Worm (Caenorhabditis elegans) whole organism, L2 larva: ENCODE data around the gene unc-103.

Source experiments
- F13H6.1 ChIP-seq: sonication (generic microtip); optimal IDR thresholded peaks from 2 replicates; lab custom pipeline; 2016; ENCODE audit warnings: missing genetic modification characterization, missing compliant biosample characterization
- Y55F3AM.14 ChIP-seq: fragments of 200-800 bp; sonication (Bioruptor generic); optimal IDR thresholded peaks from 2 replicates; lab custom pipeline; 2018; ENCODE audit warnings: mild to moderate bottlenecking, missing genetic modification characterization, missing compliant biosample characterization
- ZK546.5 ChIP-seq: sonication (generic microtip); optimal IDR thresholded peaks from 2 replicates; lab custom pipeline; 2017; ENCODE audit warnings: missing biosample characterization, missing genetic modification characterization
- alr-1 ChIP-seq: fragments of 150-350 bp; optimal IDR thresholded peaks from 2 replicates; lab custom pipeline; 2014; ENCODE audit warnings: missing biosample characterization, missing genetic modification characterization
- aly-2 ChIP-seq: fragments of 150-350 bp; optimal IDR thresholded peaks from 2 replicates; lab custom pipeline; 2014; ENCODE audit warnings: missing biosample characterization, missing genetic modification characterization
- ama-1 ChIP-seq: fragments of 150-350 bp; optimal IDR thresholded peaks from 2 replicates; lab custom pipeline; 2018; ENCODE audit warnings: inconsistent platforms
- blmp-1 ChIP-seq: sonication (generic microtip); optimal IDR thresholded peaks from 2 replicates; lab custom pipeline; 2017; ENCODE audit warnings: missing genetic modification characterization, mild to moderate bottlenecking, missing compliant biosample characterization, antibody characterized with exemption, moderate library complexity; ENCODE audit not compliant: insufficient read depth
- ceh-16 ChIP-seq: fragments of 150-350 bp; optimal IDR thresholded peaks from 2 replicates; lab custom pipeline; 2014; ENCODE audit warnings: missing biosample characterization, missing genetic modification characterization
- ceh-82 ChIP-seq: fragments of 150-350 bp; optimal IDR thresholded peaks from 2 replicates; lab custom pipeline; 2014; ENCODE audit warnings: missing biosample characterization, missing genetic modification characterization
- dmd-4 ChIP-seq: sonication (generic microtip); optimal IDR thresholded peaks from 2 replicates; lab custom pipeline; 2017; ENCODE audit warnings: missing biosample characterization, missing genetic modification characterization
- egl-27 ChIP-seq: sonication (generic microtip); optimal IDR thresholded peaks from 3 replicates; lab custom pipeline; 2017; ENCODE audit warnings: missing biosample characterization, missing genetic modification reagents, missing genetic modification characterization
- elt-1 ChIP-seq: fragments of 150-350 bp; optimal IDR thresholded peaks from 2 replicates; lab custom pipeline; 2014; ENCODE audit warnings: missing biosample characterization, missing genetic modification characterization
- elt-3 ChIP-seq: sonication (generic microtip); optimal IDR thresholded peaks from 2 replicates; lab custom pipeline; 2017; ENCODE audit warnings: missing biosample characterization, missing genetic modification characterization
- fos-1 ChIP-seq: fragments of 150-350 bp; optimal IDR thresholded peaks from 2 replicates; lab custom pipeline; 2014; ENCODE audit warnings: missing biosample characterization, missing genetic modification characterization
- lin-11 ChIP-seq: fragments of 150-350 bp; sonication (generic microtip); optimal IDR thresholded peaks from 2 replicates; lab custom pipeline; 2014; ENCODE audit warnings: missing biosample characterization, missing genetic modification characterization, inconsistent platforms, mixed read lengths
- lin-13 ChIP-seq: fragments of 150-350 bp; optimal IDR thresholded peaks from 2 replicates; lab custom pipeline; 2014; ENCODE audit warnings: missing biosample characterization, missing genetic modification reagents, missing genetic modification characterization
- lin-39 ChIP-seq: fragments of 150-350 bp; optimal IDR thresholded peaks from 2 replicates; lab custom pipeline; 2014; ENCODE audit warnings: missing biosample characterization, missing genetic modification reagents, missing genetic modification characterization
- lsy-2 ChIP-seq, 2 experiments: fragments of 150-350 bp in 1 of 2; sonication (generic microtip) in 1 of 2; optimal IDR thresholded peaks; 2 replicates each; lab custom pipeline; 2014 to 2017; ENCODE audit warnings: missing biosample characterization in 2 of 2, missing genetic modification characterization in 2 of 2
- mbf-1 ChIP-seq: sonication (generic microtip); optimal IDR thresholded peaks from 2 replicates; lab custom pipeline; 2017; ENCODE audit warnings: missing biosample characterization, missing genetic modification characterization
- mdl-1 ChIP-seq, 2 experiments: fragments of 150-350 bp in 1 of 2; sonication (generic microtip) in 1 of 2; optimal IDR thresholded peaks; 2 replicates each; lab custom pipeline; 2017; ENCODE audit warnings: missing biosample characterization in 2 of 2, missing genetic modification characterization in 2 of 2
- nhr-10 ChIP-seq: sonication (generic microtip); optimal IDR thresholded peaks from 2 replicates; lab custom pipeline; 2017; ENCODE audit warnings: missing biosample characterization, missing genetic modification characterization
- nhr-11 ChIP-seq: fragments of 150-350 bp; optimal IDR thresholded peaks from 2 replicates; lab custom pipeline; 2014; ENCODE audit warnings: missing biosample characterization, missing genetic modification characterization
- nhr-129 ChIP-seq: fragments of 150-350 bp; optimal IDR thresholded peaks from 2 replicates; lab custom pipeline; 2014; ENCODE audit warnings: missing biosample characterization, missing genetic modification characterization
- nhr-21 ChIP-seq: fragments of 150-350 bp; optimal IDR thresholded peaks from 2 replicates; lab custom pipeline; 2014; ENCODE audit warnings: missing biosample characterization, missing genetic modification characterization
- nhr-23 ChIP-seq: fragments of 150-350 bp; optimal IDR thresholded peaks from 2 replicates; lab custom pipeline; 2014; ENCODE audit warnings: missing biosample characterization, missing genetic modification reagents, missing genetic modification characterization
- nhr-237 ChIP-seq: fragments of 150-350 bp; optimal IDR thresholded peaks from 2 replicates; lab custom pipeline; 2014; ENCODE audit warnings: missing biosample characterization, missing genetic modification characterization
- nhr-25 ChIP-seq: fragments of 150-350 bp; sonication (generic microtip); optimal IDR thresholded peaks from 3 replicates; lab custom pipeline; 2014; ENCODE audit warnings: missing biosample characterization, missing genetic modification characterization
- nhr-6 ChIP-seq: fragments of 150-350 bp; optimal IDR thresholded peaks from 2 replicates; lab custom pipeline; 2014; ENCODE audit warnings: missing biosample characterization, missing genetic modification characterization
- nhr-77 ChIP-seq: fragments of 150-350 bp; optimal IDR thresholded peaks from 2 replicates; lab custom pipeline; 2014; ENCODE audit warnings: missing biosample characterization, missing genetic modification characterization
- peb-1 ChIP-seq: fragments of 150-350 bp; optimal IDR thresholded peaks from 2 replicates; lab custom pipeline; 2014; ENCODE audit warnings: missing biosample characterization, missing genetic modification characterization
- sem-4 ChIP-seq: fragments of 150-350 bp; optimal IDR thresholded peaks from 2 replicates; lab custom pipeline; 2014; ENCODE audit warnings: missing biosample characterization, missing genetic modification reagents, missing genetic modification characterization
- skn-1 ChIP-seq: sonication (generic microtip); optimal IDR thresholded peaks from 2 replicates; lab custom pipeline; 2017; ENCODE audit warnings: missing biosample characterization, missing genetic modification characterization
- sma-3 ChIP-seq: sonication (generic microtip); optimal IDR thresholded peaks from 2 replicates; lab custom pipeline; 2016; ENCODE audit warnings: missing genetic modification reagents, missing genetic modification characterization, missing compliant biosample characterization
- sma-9 ChIP-seq, 2 experiments: fragments of 150-350 bp in 1 of 2; sonication (generic microtip) in 1 of 2; optimal IDR thresholded peaks; 2 replicates each; lab custom pipeline; 2014 to 2016; ENCODE audit warnings: missing genetic modification characterization in 2 of 2, mild to moderate bottlenecking in 1 of 2, missing biosample characterization in 1 of 2, missing compliant biosample characterization in 1 of 2, missing genetic modification reagents in 1 of 2, moderate library complexity in 1 of 2
- snpc-4 ChIP-seq: fragments of 150-350 bp; optimal IDR thresholded peaks from 2 replicates; lab custom pipeline; 2014; ENCODE audit warnings: missing biosample characterization, missing genetic modification characterization
- unc-39 ChIP-seq: fragments of 150-350 bp; optimal IDR thresholded peaks from 2 replicates; lab custom pipeline; 2014; ENCODE audit warnings: missing biosample characterization, missing genetic modification characterization
- unc-55 ChIP-seq: fragments of 150-350 bp; sonication (generic microtip); optimal IDR thresholded peaks from 3 replicates; lab custom pipeline; 2014; ENCODE audit warnings: missing biosample characterization, missing genetic modification reagents, missing genetic modification characterization
- unc-62 ChIP-seq: fragments of 150-350 bp; optimal IDR thresholded peaks from 2 replicates; lab custom pipeline; 2014; ENCODE audit warnings: missing biosample characterization, missing genetic modification reagents, missing genetic modification characterization
- zag-1 ChIP-seq: fragments of 150-350 bp; optimal IDR thresholded peaks from 2 replicates; lab custom pipeline; 2014; ENCODE audit warnings: missing biosample characterization, missing genetic modification characterization
- ztf-1 ChIP-seq: fragments of 200-800 bp; sonication (Bioruptor generic); conservative IDR thresholded peaks from 2 replicates; pipeline ENCODE4 v1.3.6; 2022; ENCODE audit warnings: missing genetic modification characterization, missing compliant biosample characterization
- ztf-11 ChIP-seq: sonication (generic microtip); optimal IDR thresholded peaks from 2 replicates; lab custom pipeline; 2017; ENCODE audit warnings: missing biosample characterization, missing genetic modification characterization

unc-103 gene

ce11 chrIII:4131814-4132555 lies 16.8 kb downstream of the unc-103 start:
- TF ChIP-seq lsy-2 (tag; optimal IDR thresholded peaks at IDR 0.05; lab: Kevin White, UChicago): peak in 1 of 2 experiments; percentile 1
- peak; percentile 51 for TF ChIP-seq zag-1 (tag; lab: Kevin White, UChicago)
- TF ChIP-seq nhr-129 (tag; lab: Kevin White, UChicago): no peak
- TF ChIP-seq, all 48 proteins: peak for 2

DNA sequence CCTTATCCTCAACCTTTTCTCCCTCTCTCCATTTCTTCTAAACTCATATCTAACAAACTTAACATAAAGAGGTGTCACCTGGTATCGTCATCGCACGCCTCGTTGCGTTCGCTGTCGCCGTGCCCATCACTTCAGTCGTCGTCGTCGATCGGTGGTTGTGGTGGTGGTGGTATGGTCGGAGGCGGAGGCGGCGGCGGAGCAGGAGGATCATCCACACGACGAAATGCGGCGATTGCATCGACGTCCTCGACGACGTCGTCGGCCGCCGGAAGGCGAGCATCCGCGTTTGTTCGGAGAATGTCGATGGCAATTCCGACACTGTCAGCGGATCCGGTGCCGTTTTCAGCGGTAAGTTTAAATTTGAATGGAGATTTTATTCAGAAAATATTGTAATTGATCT lies 18.9 kb downstream of the unc-103 start:
- TF ChIP-seq ceh-16 (tag; lab: Kevin White, UChicago) (no peak), fos-1 (tag; lab: Kevin White, UChicago) (no peak), nhr-129 (tag; lab: Kevin White, UChicago) (no peak), egl-27 (tag; lab: Kevin White, UChicago) (no peak), sma-9 (GFP tag; optimal IDR thresholded peaks at IDR 0.05; lab: Kevin White, UChicago) (no peak), sma-9 (tag; optimal IDR thresholded peaks at IDR 0.05; lab: Kevin White, UChicago) (no peak), mbf-1 (tag; lab: Kevin White, UChicago) (no peak), aly-2 (tag; lab: Kevin White, UChicago) (no peak), lsy-2 (tag; optimal IDR thresholded peaks at IDR 0.05; lab: Kevin White, UChicago) (no peak), lin-11 (tag; lab: Kevin White, UChicago) (no peak), lin-39 (tag; lab: Kevin White, UChicago) (no peak), peb-1 (no peak), ztf-1 (no peak)

DNA sequence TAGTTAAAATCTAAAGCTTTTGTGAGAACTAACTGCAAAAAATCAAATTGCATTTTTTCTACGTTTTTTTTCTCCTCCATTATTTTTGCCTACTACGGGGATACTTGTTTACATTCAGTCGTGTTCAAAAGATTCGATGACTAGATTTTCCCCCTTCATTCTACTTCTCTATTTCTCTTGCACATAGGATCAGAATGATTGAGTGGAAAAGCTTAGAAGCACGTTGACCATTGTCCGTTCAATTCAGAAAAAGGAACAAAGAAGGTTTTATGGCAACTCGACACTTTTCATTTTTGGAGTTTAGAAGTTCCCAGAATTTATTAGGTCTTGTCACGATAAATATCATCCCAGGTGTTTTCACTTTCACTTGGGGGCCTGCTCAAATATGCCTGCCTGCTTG lies 22.0 kb downstream of the unc-103 start:
- TF ChIP-seq mbf-1 (tag; lab: Kevin White, UChicago) (no peak), egl-27 (tag; lab: Kevin White, UChicago) (no peak), nhr-6 (no peak), unc-55 (GFP tag; lab: Kevin White, UChicago) (peak; percentile 51), dmd-4 (tag; lab: Kevin White, UChicago) (no peak), F13H6.1 (no peak), nhr-129 (tag; lab: Kevin White, UChicago) (no peak), mdl-1 (tag; optimal IDR thresholded peaks at IDR 0.05; lab: Kevin White, UChicago) (no peak)

DNA sequence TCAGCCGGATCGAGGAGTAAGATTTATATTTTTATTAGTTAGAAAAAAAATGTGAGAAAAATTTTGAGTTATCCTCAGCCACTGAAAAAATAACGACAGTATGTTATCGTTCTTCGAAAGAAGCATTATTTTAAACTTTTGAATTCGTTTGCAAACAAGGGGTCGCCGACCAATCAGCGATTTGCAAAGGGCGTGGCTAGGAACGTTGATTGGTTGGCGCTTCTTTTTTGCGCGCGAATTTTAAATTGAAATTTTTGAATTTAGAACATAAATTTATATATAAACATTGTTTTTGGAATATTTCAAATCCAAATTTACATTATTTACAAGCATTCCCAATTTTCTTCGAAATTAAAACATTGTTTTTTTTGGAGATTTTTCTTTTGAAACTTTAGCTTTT lies 28.0 kb downstream of the unc-103 start:
- TF ChIP-seq skn-1 (tag; lab: Kevin White, UChicago) (no peak), ceh-82 (tag; lab: Kevin White, UChicago) (no peak), peb-1 (no peak)

DNA sequence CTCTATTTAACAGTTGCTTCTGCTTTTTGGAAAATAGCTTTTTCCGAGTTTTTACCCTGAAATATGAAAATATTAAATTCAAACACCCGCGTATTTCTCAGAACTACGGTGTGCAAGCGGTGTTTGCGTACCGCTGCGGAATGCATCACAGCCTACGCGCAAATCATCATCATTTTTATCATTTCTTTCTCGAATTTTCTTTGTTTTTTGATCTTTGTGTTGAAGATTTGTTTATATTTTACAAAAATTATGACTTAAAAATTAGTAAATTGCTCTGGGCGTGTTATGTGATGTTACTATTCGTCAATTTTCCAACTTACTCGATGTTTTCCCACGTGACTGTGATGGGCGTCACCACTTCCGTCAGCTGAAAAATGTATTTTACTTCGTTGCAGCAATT lies 35.7 kb downstream of the unc-103 start:
- TF ChIP-seq sem-4: no peak
- TF ChIP-seq elt-3 (tag; lab: Kevin White, UChicago): no peak
- no peak for TF ChIP-seq zag-1 (tag; lab: Kevin White, UChicago)
- no peak for TF ChIP-seq mbf-1 (tag; lab: Kevin White, UChicago)
- peak; percentile 56 for TF ChIP-seq ama-1 (lab: Kevin White, UChicago)
- TF ChIP-seq sma-3: peak; percentile 77
- TF ChIP-seq skn-1 (tag; lab: Kevin White, UChicago): no peak
- TF ChIP-seq unc-39 (tag; lab: Kevin White, UChicago): no peak
- TF ChIP-seq mdl-1 (tag; optimal IDR thresholded peaks at IDR 0.05; lab: Kevin White, UChicago): peak in 1 of 2 experiments; percentile 4
- TF ChIP-seq nhr-10 (tag; lab: Kevin White, UChicago): no peak
- no peak for TF ChIP-seq nhr-77 (tag; lab: Kevin White, UChicago)
- TF ChIP-seq nhr-129 (tag; lab: Kevin White, UChicago): peak; percentile 72
- TF ChIP-seq alr-1 (tag; lab: Kevin White, UChicago): no peak
- no peak for TF ChIP-seq nhr-237 (tag; lab: Kevin White, UChicago)
- TF ChIP-seq fos-1 (tag; lab: Kevin White, UChicago): peak; percentile 68
- no peak for TF ChIP-seq ztf-11 (tag; lab: Kevin White, UChicago)
- no peak for TF ChIP-seq Y55F3AM.14
- no peak for TF ChIP-seq ZK546.5
- TF ChIP-seq sma-9 (GFP tag; optimal IDR thresholded peaks at IDR 0.05; lab: Kevin White, UChicago): peak; percentile 73
- TF ChIP-seq sma-9 (tag; optimal IDR thresholded peaks at IDR 0.05; lab: Kevin White, UChicago): no peak
- peak; percentile 52 for TF ChIP-seq nhr-21 (tag; lab: Kevin White, UChicago)
- peak; percentile 61 for TF ChIP-seq lin-13
- TF ChIP-seq blmp-1: peak; percentile 32
- TF ChIP-seq snpc-4 (tag; lab: Kevin White, UChicago): no peak
- TF ChIP-seq lsy-2 (tag; optimal IDR thresholded peaks at IDR 0.05; lab: Kevin White, UChicago): peak; percentile 93 to 99
- TF ChIP-seq elt-1 (tag; lab: Kevin White, UChicago): no peak
- TF ChIP-seq unc-62 (GFP tag; lab: Kevin White, UChicago): no peak
- TF ChIP-seq ceh-16 (tag; lab: Kevin White, UChicago): no peak
- no peak for TF ChIP-seq ztf-1
- TF ChIP-seq nhr-23 (tag; lab: Kevin White, UChicago): no peak
- TF ChIP-seq egl-27 (tag; lab: Kevin White, UChicago): no peak
- TF ChIP-seq nhr-25 (tag; lab: Kevin White, UChicago): no peak
- no peak for TF ChIP-seq lin-39 (tag; lab: Kevin White, UChicago)
- no peak for TF ChIP-seq ceh-82 (tag; lab: Kevin White, UChicago)
- TF ChIP-seq nhr-11 (tag; lab: Kevin White, UChicago): no peak
- TF ChIP-seq aly-2 (tag; lab: Kevin White, UChicago): no peak
